Fruit fly (Drosophila melanogaster) whole organism, embryonic: Measurements from ENCODE around the gene tj.

ENCODE experiments used
- Atf-2 ChIP-seq: fragments of 200-800 bp; sonication (Bioruptor generic); optimal IDR thresholded peaks from 2 replicates; lab custom pipeline; 2016; ENCODE audit warnings: missing biosample characterization, missing genetic modification characterization
- B-H2 ChIP-seq: fragments of 200-800 bp; sonication (Bioruptor generic); optimal IDR thresholded peaks from 2 replicates; lab custom pipeline; 2018; ENCODE audit warnings: missing biosample characterization, mild to moderate bottlenecking, missing genetic modification characterization
- BEAF-32 ChIP-seq: fragments of 200-800 bp; sonication (Bioruptor generic); optimal IDR thresholded peaks from 3 replicates; lab custom pipeline; 2017; ENCODE audit warnings: missing biosample characterization, missing genetic modification characterization, mild to moderate bottlenecking, moderate library complexity, missing genetic modification reagents
- Bteb2 ChIP-seq: fragments of 200-800 bp; sonication (Bioruptor generic); optimal IDR thresholded peaks from 2 replicates; lab custom pipeline; 2016; ENCODE audit warnings: missing biosample characterization, missing genetic modification characterization
- CG15696 ChIP-seq: fragments of 200-800 bp; sonication (Bioruptor generic); optimal IDR thresholded peaks from 2 replicates; lab custom pipeline; 2019; ENCODE audit warnings: missing biosample characterization, mild to moderate bottlenecking, missing genetic modification characterization, moderate library complexity
- CG2712 ChIP-seq: fragments of 200-800 bp; optimal IDR thresholded peaks from 3 replicates; lab custom pipeline; 2019; ENCODE audit warnings: missing biosample characterization, mild to moderate bottlenecking, missing genetic modification characterization, moderate library complexity
- CG30020 ChIP-seq: fragments of 200-800 bp; optimal IDR thresholded peaks from 2 replicates; lab custom pipeline; 2019; ENCODE audit warnings: missing biosample characterization, mild to moderate bottlenecking, missing genetic modification characterization, moderate library complexity
- CG30431 ChIP-seq: fragments of 200-800 bp; sonication (Bioruptor generic); optimal IDR thresholded peaks from 2 replicates; lab custom pipeline; 2017; ENCODE audit warnings: missing biosample characterization, missing genetic modification characterization
- CG31365 ChIP-seq: fragments of 200-800 bp; sonication (Bioruptor generic); optimal IDR thresholded peaks from 2 replicates; lab custom pipeline; 2018; ENCODE audit warnings: missing biosample characterization, mild to moderate bottlenecking, missing genetic modification characterization
- CG31441 ChIP-seq: fragments of 200-800 bp; sonication (Bioruptor generic); IDR thresholded peaks from 2 replicates; pipeline ENCODE4 v1.3.6; 2022; ENCODE audit warnings: missing biosample characterization, missing genetic modification characterization
- CG33557 ChIP-seq: fragments of 200-800 bp; sonication (Bioruptor generic); optimal IDR thresholded peaks from 2 replicates; lab custom pipeline; 2019; ENCODE audit warnings: missing biosample characterization, mild to moderate bottlenecking, missing genetic modification characterization, moderate library complexity
- CG4328 ChIP-seq: fragments of 200-800 bp; sonication (Bioruptor generic); optimal IDR thresholded peaks from 3 replicates; lab custom pipeline; 2017; ENCODE audit warnings: missing biosample characterization, missing genetic modification reagents, missing genetic modification characterization
- CG5180 ChIP-seq: fragments of 200-800 bp; sonication (Bioruptor generic); optimal IDR thresholded peaks from 3 replicates; lab custom pipeline; 2017; ENCODE audit warnings: missing biosample characterization, missing genetic modification characterization, mild to moderate bottlenecking, moderate library complexity, missing genetic modification reagents
- CG6791 ChIP-seq: fragments of 200-800 bp; sonication (Bioruptor generic); IDR thresholded peaks from 3 replicates; pipeline ENCODE4 v1.3.6; 2022; ENCODE audit warnings: missing biosample characterization, missing genetic modification characterization; ENCODE audit not compliant: partially characterized antibody
- CG7963 ChIP-seq: fragments of 200-800 bp; sonication (Bioruptor generic); IDR thresholded peaks from 3 replicates; pipeline ENCODE4 v1.3.6; 2022; ENCODE audit warnings: missing biosample characterization, missing genetic modification characterization; ENCODE audit not compliant: partially characterized antibody
- CG8359 ChIP-seq: fragments of 200-800 bp; sonication (Bioruptor generic); optimal IDR thresholded peaks from 2 replicates; lab custom pipeline; 2017; ENCODE audit warnings: missing biosample characterization, mild to moderate bottlenecking, missing genetic modification characterization, borderline replicate concordance
- CG8944 ChIP-seq: fragments of 200-800 bp; sonication (Bioruptor generic); optimal IDR thresholded peaks from 3 replicates; lab custom pipeline; 2016; ENCODE audit warnings: missing biosample characterization, missing genetic modification characterization
- CkIIα-i1 ChIP-seq: fragments of 200-800 bp; sonication (Bioruptor generic); IDR thresholded peaks from 2 replicates; pipeline ENCODE4 v1.3.6; 2022; ENCODE audit warnings: missing biosample characterization, missing genetic modification characterization
- Dad ChIP-seq: fragments of 200-800 bp; sonication (Bioruptor generic); optimal IDR thresholded peaks from 3 replicates; lab custom pipeline; 2016; ENCODE audit warnings: missing biosample characterization, missing genetic modification characterization
- Dfd ChIP-seq, 2 experiments: fragments of >200 bp; optimal IDR thresholded peaks; 2 replicates each; lab custom pipeline; 2017; ENCODE audit warnings: missing biosample characterization in 2 of 2, missing genetic modification characterization in 2 of 2
- Dref ChIP-seq: fragments of 200-800 bp; sonication (Bioruptor generic); IDR thresholded peaks from 2 replicates; pipeline ENCODE4 v1.3.6; 2022; ENCODE audit warnings: missing biosample characterization, missing genetic modification characterization
- ERR ChIP-seq: fragments of 200-800 bp; sonication (Bioruptor generic); optimal IDR thresholded peaks from 2 replicates; lab custom pipeline; 2016; ENCODE audit warnings: missing biosample characterization, missing genetic modification characterization
- Ets97D ChIP-seq: fragments of 200-800 bp; sonication (Bioruptor generic); optimal IDR thresholded peaks from 3 replicates; lab custom pipeline; 2016; ENCODE audit warnings: missing biosample characterization, missing genetic modification characterization
- Fer3 ChIP-seq: fragments of 200-800 bp; sonication (Bioruptor generic); optimal IDR thresholded peaks from 2 replicates; lab custom pipeline; 2018; ENCODE audit warnings: missing biosample characterization, mild to moderate bottlenecking, missing genetic modification characterization, moderate library complexity
- GATAe ChIP-seq: fragments of 200-800 bp; sonication (Bioruptor generic); conservative IDR thresholded peaks from 2 replicates; pipeline ENCODE4 v1.3.6; 2022; ENCODE audit warnings: missing biosample characterization, missing genetic modification characterization
- HLH3B ChIP-seq: fragments of 200-800 bp; sonication (Bioruptor generic); IDR thresholded peaks from 2 replicates; pipeline ENCODE4 v1.3.6; 2022; ENCODE audit warnings: missing biosample characterization, missing genetic modification characterization
- HmgZ ChIP-seq: fragments of 200-800 bp; sonication (Bioruptor generic); optimal IDR thresholded peaks from 2 replicates; lab custom pipeline; 2018; ENCODE audit warnings: missing biosample characterization, mild to moderate bottlenecking, missing genetic modification characterization
- Hr3 ChIP-seq: fragments of 200-800 bp; sonication (Bioruptor generic); optimal IDR thresholded peaks from 3 replicates; lab custom pipeline; 2016; ENCODE audit warnings: missing biosample characterization, missing genetic modification characterization
- Poxn ChIP-seq: fragments of 200-800 bp; sonication (Bioruptor generic); IDR thresholded peaks from 2 replicates; pipeline ENCODE4 v1.3.6; 2022; ENCODE audit warnings: missing biosample characterization, missing genetic modification characterization
- Stat92E ChIP-seq, 3 experiments: fragments of >200 bp in 2 of 3; fragments of 200-800 bp in 1 of 3; sonication (Bioruptor generic) in 1 of 3; optimal IDR thresholded peaks; 2 replicates each; lab custom pipeline; 2017 to 2019; ENCODE audit warnings: missing biosample characterization in 3 of 3, missing genetic modification characterization in 3 of 3, mild to moderate bottlenecking in 1 of 3, moderate library complexity in 1 of 3
- Usf ChIP-seq: fragments of 200-800 bp; sonication (Bioruptor generic); optimal IDR thresholded peaks from 2 replicates; lab custom pipeline; 2017; ENCODE audit warnings: missing genotype, missing biosample characterization, missing genetic modification characterization
- al ChIP-seq: fragments of 200-800 bp; sonication (Bioruptor generic); IDR thresholded peaks from 2 replicates; pipeline ENCODE4 v1.3.6; 2022; ENCODE audit warnings: missing biosample characterization, missing genetic modification characterization
- bab2 ChIP-seq: fragments of 200-800 bp; sonication (Bioruptor generic); optimal IDR thresholded peaks from 2 replicates; lab custom pipeline; 2016; ENCODE audit warnings: missing biosample characterization, missing genetic modification characterization
- bsh ChIP-seq, 2 experiments: fragments of 200-800 bp; sonication (Bioruptor generic); optimal IDR thresholded peaks; 2 replicates each; lab custom pipeline; 2017 to 2018; ENCODE audit warnings: mild to moderate bottlenecking in 2 of 2, missing biosample characterization in 2 of 2, missing genetic modification characterization in 2 of 2, moderate library complexity in 1 of 2
- chif ChIP-seq, 2 experiments: fragments of 200-800 bp; sonication (Bioruptor generic); optimal IDR thresholded peaks; 3 replicates each; lab custom pipeline; 2016; ENCODE audit warnings: missing biosample characterization in 2 of 2, missing genetic modification characterization in 2 of 2
- danr ChIP-seq: fragments of 200-800 bp; sonication (Bioruptor generic); IDR thresholded peaks from 2 replicates; pipeline ENCODE4 v1.3.6; 2022; ENCODE audit warnings: missing biosample characterization, missing genetic modification characterization
- dimm ChIP-seq: fragments of 200-800 bp; sonication (Bioruptor generic); IDR thresholded peaks from 2 replicates; pipeline ENCODE4 v1.3.6; 2022; ENCODE audit warnings: missing biosample characterization, missing genetic modification characterization
- exex ChIP-seq: fragments of 200-800 bp; sonication (Bioruptor generic); optimal IDR thresholded peaks from 4 replicates; lab custom pipeline; 2018; ENCODE audit warnings: missing biosample characterization, mild to moderate bottlenecking, missing genetic modification characterization, moderate library complexity
- fru ChIP-seq: fragments of >200 bp; optimal IDR thresholded peaks from 2 replicates; lab custom pipeline; 2017
- jing ChIP-seq: fragments of 200-800 bp; sonication (Bioruptor generic); optimal IDR thresholded peaks from 2 replicates; lab custom pipeline; 2018; ENCODE audit warnings: missing biosample characterization, mild to moderate bottlenecking, missing genetic modification characterization
- pita ChIP-seq: fragments of 200-800 bp; sonication (Bioruptor generic); optimal IDR thresholded peaks from 2 replicates; lab custom pipeline; 2017; ENCODE audit warnings: missing biosample characterization, mild to moderate bottlenecking, missing genetic modification characterization
- prd ChIP-seq, 3 experiments: fragments of >200 bp in 2 of 3; fragments of 200-800 bp in 1 of 3; sonication (Bioruptor generic) in 1 of 3; optimal IDR thresholded peaks in 2 of 3; IDR thresholded peaks in 1 of 3; 2 replicates in 2 of 3; 3 replicates in 1 of 3; pipeline versions ENCODE4 v1.3.6 to Lab custom; 2017 to 2022; ENCODE audit warnings: missing biosample characterization in 1 of 3, missing genetic modification characterization in 1 of 3
- pros ChIP-seq: fragments of 200-800 bp; sonication (Bioruptor generic); optimal IDR thresholded peaks from 3 replicates; lab custom pipeline; 2019; ENCODE audit warnings: missing biosample characterization, mild to moderate bottlenecking, missing genetic modification characterization, moderate library complexity
- pum ChIP-seq: fragments of 200-800 bp; sonication (Bioruptor generic); optimal IDR thresholded peaks from 2 replicates; lab custom pipeline; 2016; ENCODE audit warnings: missing biosample characterization, missing genetic modification characterization
- slbo ChIP-seq: fragments of 200-800 bp; sonication (Bioruptor generic); IDR thresholded peaks from 2 replicates; pipeline ENCODE4 v1.3.6; 2022; ENCODE audit warnings: missing biosample characterization, missing genetic modification characterization
- slou ChIP-seq: fragments of 200-800 bp; sonication (Bioruptor generic); optimal IDR thresholded peaks from 3 replicates; lab custom pipeline; 2016; ENCODE audit warnings: missing biosample characterization, missing genetic modification characterization
- stwl ChIP-seq: fragments of 200-800 bp; sonication (Bioruptor generic); optimal IDR thresholded peaks from 3 replicates; lab custom pipeline; 2018; ENCODE audit warnings: missing biosample characterization, mild to moderate bottlenecking, missing genetic modification characterization, moderate library complexity
- tap ChIP-seq: fragments of 200-800 bp; optimal IDR thresholded peaks from 3 replicates; lab custom pipeline; 2019; ENCODE audit warnings: missing biosample characterization, mild to moderate bottlenecking, missing genetic modification characterization, moderate library complexity
- unc-4 ChIP-seq: fragments of 200-800 bp; sonication (Bioruptor generic); IDR thresholded peaks from 2 replicates; pipeline ENCODE4 v1.3.6; 2022; ENCODE audit warnings: missing biosample characterization, missing genetic modification characterization; ENCODE audit not compliant: partially characterized antibody
- vvl ChIP-seq: fragments of 200-800 bp; sonication (Bioruptor generic); IDR thresholded peaks from 2 replicates; pipeline ENCODE4 v1.3.6; 2022; ENCODE audit warnings: missing biosample characterization, missing genetic modification characterization

The tj gene

dm6 chr2L:19444734-19445140 lies 19.3 kb upstream of the tj start, which contains the start of gene Hs2st (continued):
- TF ChIP-seq CG31365 (tag; lab: Kevin White, UChicago) = peak; percentile 66
- TF ChIP-seq prd (optimal IDR thresholded peaks at IDR 0.05; lab: Kevin White, UChicago) = no peak
- TF ChIP-seq prd (GFP tag; IDR thresholded peaks at IDR 0.05; lab: Robert Waterston, UW) = peak; percentile 97
- TF ChIP-seq exex (tag; lab: Kevin White, UChicago) = peak; percentile 57
- no peak for TF ChIP-seq Dfd (GFP tag; optimal IDR thresholded peaks at IDR 0.05; lab: Kevin White, UChicago)
- TF ChIP-seq dimm = 0 out of 2 replicates have a peak, but pooled peaks have one; percentile 4
- peak; percentile 89 for TF ChIP-seq Ets97D (GFP tag; lab: Kevin White, UChicago)
- peak; percentile 95 for TF ChIP-seq Bteb2 (GFP tag; lab: Kevin White, UChicago)
- TF ChIP-seq Atf-2 (GFP tag; lab: Kevin White, UChicago) = peak; percentile 96
- no peak for TF ChIP-seq CkIIα-i1 (GFP tag; lab: Robert Waterston, UW)
- TF ChIP-seq pros (GFP tag; lab: Kevin White, UChicago) = peak; percentile 1
- TF ChIP-seq CG33557 (GFP tag; lab: Kevin White, UChicago) = peak; percentile 86
- peak; percentile 34 to 86 for TF ChIP-seq bsh (GFP tag; optimal IDR thresholded peaks at IDR 0.05; lab: Kevin White, UChicago)
- peak; percentile 95 for TF ChIP-seq al (GFP tag; lab: Robert Waterston, UW)
- TF ChIP-seq HmgZ (tag; lab: Kevin White, UChicago) = peak; percentile 96
- peak; percentile 96 for TF ChIP-seq pum
- no peak for TF ChIP-seq CG7963 (GFP tag; lab: Robert Waterston, UW)
- peak; percentile 93 for TF ChIP-seq slou (GFP tag; lab: Kevin White, UChicago)
- TF ChIP-seq HLH3B (GFP tag; lab: Robert Waterston, UW) = peak; percentile 86
- TF ChIP-seq bab2 (GFP tag; lab: Kevin White, UChicago) = peak; percentile 96
- peak; percentile 44; the same call in 1 of the 2 replicates for TF ChIP-seq Dref (GFP tag; lab: Robert Waterston, UW)
- TF ChIP-seq CG15696 (tag; lab: Kevin White, UChicago) = peak; percentile 91
- peak; percentile 89 for TF ChIP-seq CG4328
- TF ChIP-seq Fer3 = peak; percentile 88
- peak; percentile 91 for TF ChIP-seq Poxn
- TF ChIP-seq fru = no peak
- peak; percentile 89 for TF ChIP-seq stwl (tag; lab: Kevin White, UChicago)
- peak; percentile 89 for TF ChIP-seq danr (GFP tag; lab: Robert Waterston, UW)
- TF ChIP-seq pita (GFP tag; lab: Kevin White, UChicago) = no peak
- peak; percentile 78 for TF ChIP-seq CG30020 (tag; lab: Kevin White, UChicago)
- peak; percentile 73 for TF ChIP-seq GATAe (GFP tag; lab: Robert Waterston, UW)
- peak; percentile 87 for TF ChIP-seq ERR
- peak; percentile 52 for TF ChIP-seq CG5180 (GFP tag; lab: Kevin White, UChicago)
- peak; percentile 98 for TF ChIP-seq slbo
- TF ChIP-seq CG30431 (GFP tag; lab: Kevin White, UChicago) = peak; percentile 89
- peak; percentile 68 for TF ChIP-seq BEAF-32 (GFP tag; lab: Kevin White, UChicago)
- peak in 1 of 3 experiments; percentile 59 for TF ChIP-seq Stat92E (GFP tag; optimal IDR thresholded peaks at IDR 0.05; lab: Kevin White, UChicago)
- no peak for TF ChIP-seq CG6791
- 0 out of 2 replicates have a peak, but pooled peaks have one; percentile 44 for TF ChIP-seq unc-4
- peak; percentile 37 for TF ChIP-seq CG8359 (GFP tag; lab: Kevin White, UChicago)
- TF ChIP-seq CG31441 (GFP tag; lab: Robert Waterston, UW) = no peak; the same call in 1 of the 2 replicates
- TF ChIP-seq chif (GFP tag; optimal IDR thresholded peaks at IDR 0.05; lab: Kevin White, UChicago) = peak; percentile 95
- peak; percentile 97 for TF ChIP-seq Hr3 (GFP tag; lab: Kevin White, UChicago)
- peak; percentile 74 for TF ChIP-seq jing
- TF ChIP-seq vvl = peak; percentile 94
- peak; percentile 72 for TF ChIP-seq tap (tag; lab: Kevin White, UChicago)
- peak; percentile 95 for TF ChIP-seq CG8944 (GFP tag; lab: Kevin White, UChicago)
- TF ChIP-seq B-H2 = peak; percentile 90
- TF ChIP-seq Usf (GFP tag; lab: Kevin White, UChicago) = peak; percentile 90
- peak; percentile 95 for TF ChIP-seq Dad (GFP tag; lab: Kevin White, UChicago)
- TF ChIP-seq CG2712 (tag; lab: Kevin White, UChicago) = peak; percentile 92
